Fruit fly (Drosophila melanogaster) whole organism, embryonic: ENCODE results near the gene CG13096.

Experiments used
- Bteb2 ChIP-seq: fragments of 200-800 bp; sonication (Bioruptor generic); optimal IDR thresholded peaks from 2 replicates; lab custom pipeline; 2016; ENCODE audit warnings: missing biosample characterization, missing genetic modification characterization
- CG10147 ChIP-seq: fragments of 200-800 bp; sonication (Bioruptor generic); optimal IDR thresholded peaks from 2 replicates; lab custom pipeline; 2019; ENCODE audit warnings: missing biosample characterization, mild to moderate bottlenecking, missing genetic modification characterization, moderate library complexity
- CG10654 ChIP-seq: fragments of 200-800 bp; sonication (Bioruptor generic); optimal IDR thresholded peaks from 2 replicates; lab custom pipeline; 2016; ENCODE audit warnings: missing biosample characterization, missing genetic modification characterization
- CG11695 ChIP-seq: fragments of 200-800 bp; sonication (Bioruptor generic); IDR thresholded peaks from 3 replicates; pipeline ENCODE4 v1.3.6; 2022; ENCODE audit warnings: missing biosample characterization, missing genetic modification characterization
- CG11723 ChIP-seq: fragments of 200-800 bp; sonication (Bioruptor generic); optimal IDR thresholded peaks from 2 replicates; lab custom pipeline; 2017; ENCODE audit warnings: missing biosample characterization, mild to moderate bottlenecking, missing genetic modification characterization
- CG14965 ChIP-seq: fragments of 200-800 bp; sonication (Bioruptor generic); optimal IDR thresholded peaks from 2 replicates; lab custom pipeline; 2016; ENCODE audit warnings: missing biosample characterization, missing genetic modification characterization, borderline replicate concordance
- CG15073 ChIP-seq: fragments of 200-800 bp; sonication (Bioruptor generic); optimal IDR thresholded peaks from 2 replicates; lab custom pipeline; 2016; ENCODE audit warnings: missing biosample characterization, missing genetic modification characterization
- CG17912 ChIP-seq: fragments of 200-800 bp; sonication (Bioruptor generic); optimal IDR thresholded peaks from 2 replicates; lab custom pipeline; 2018; ENCODE audit warnings: missing biosample characterization, mild to moderate bottlenecking, missing genetic modification characterization
- CG18619 ChIP-seq: fragments of 200-800 bp; sonication (Bioruptor generic); optimal IDR thresholded peaks from 3 replicates; lab custom pipeline; 2017; ENCODE audit warnings: missing biosample characterization, mild to moderate bottlenecking, missing genetic modification characterization
- CG2129 ChIP-seq: fragments of 200-800 bp; sonication (Bioruptor generic); IDR thresholded peaks from 2 replicates; pipeline ENCODE4 v1.3.6; 2022; ENCODE audit warnings: missing biosample characterization, missing genetic modification characterization; ENCODE audit not compliant: partially characterized antibody
- CG3163 ChIP-seq: fragments of 200-800 bp; sonication (Bioruptor generic); optimal IDR thresholded peaks from 3 replicates; lab custom pipeline; 2016; ENCODE audit warnings: missing biosample characterization, missing genetic modification characterization
- CG32532 ChIP-seq: fragments of 200-800 bp; sonication (Bioruptor generic); IDR thresholded peaks from 2 replicates; pipeline ENCODE4 v1.3.6; 2022; ENCODE audit warnings: missing biosample characterization, missing genetic modification characterization
- CG33213 ChIP-seq: fragments of 200-800 bp; sonication (Bioruptor generic); optimal IDR thresholded peaks from 3 replicates; lab custom pipeline; 2016; ENCODE audit warnings: missing biosample characterization, missing genetic modification characterization
- CG42726 ChIP-seq: fragments of 200-800 bp; sonication (Bioruptor generic); IDR thresholded peaks from 2 replicates; pipeline ENCODE4 v1.3.6; 2022; ENCODE audit warnings: missing biosample characterization, missing genetic modification characterization; ENCODE audit not compliant: partially characterized antibody
- CG4424 ChIP-seq: fragments of 200-800 bp; sonication (Bioruptor generic); optimal IDR thresholded peaks from 3 replicates; lab custom pipeline; 2016; ENCODE audit warnings: missing biosample characterization, missing genetic modification characterization
- CG6175 ChIP-seq: fragments of 200-800 bp; sonication (Bioruptor generic); IDR thresholded peaks from 3 replicates; pipeline ENCODE4 v1.3.6; 2022; ENCODE audit warnings: missing biosample characterization, missing genetic modification characterization
- CG6791 ChIP-seq: fragments of 200-800 bp; sonication (Bioruptor generic); IDR thresholded peaks from 3 replicates; pipeline ENCODE4 v1.3.6; 2022; ENCODE audit warnings: missing biosample characterization, missing genetic modification characterization; ENCODE audit not compliant: partially characterized antibody
- CoRest ChIP-seq: fragments of 200-800 bp; sonication (Bioruptor generic); optimal IDR thresholded peaks from 3 replicates; lab custom pipeline; 2018; ENCODE audit warnings: missing biosample characterization, mild to moderate bottlenecking, missing genetic modification characterization, moderate library complexity
- Dfd ChIP-seq, 2 experiments: fragments of >200 bp; optimal IDR thresholded peaks; 2 replicates each; lab custom pipeline; 2017; ENCODE audit warnings: missing biosample characterization in 2 of 2, missing genetic modification characterization in 2 of 2
- Dip2 ChIP-seq: fragments of 200-800 bp; sonication (Bioruptor generic); IDR thresholded peaks from 2 replicates; pipeline ENCODE4 v1.3.6; 2022; ENCODE audit warnings: missing biosample characterization, missing genetic modification characterization
- Dll ChIP-seq: fragments of 200-800 bp; sonication (Bioruptor generic); IDR thresholded peaks from 4 replicates; pipeline ENCODE4 v1.3.6; 2022; ENCODE audit warnings: missing biosample characterization, missing genetic modification characterization; ENCODE audit not compliant: partially characterized antibody
- Elba2 ChIP-seq: fragments of 200-800 bp; sonication (Bioruptor generic); optimal IDR thresholded peaks from 3 replicates; lab custom pipeline; 2016; ENCODE audit warnings: missing biosample characterization, missing genetic modification characterization
- HHEX ChIP-seq: fragments of 200-800 bp; sonication (Bioruptor generic); optimal IDR thresholded peaks from 3 replicates; lab custom pipeline; 2017; ENCODE audit warnings: missing biosample characterization, mild to moderate bottlenecking, missing genetic modification characterization, missing genetic modification reagents
- HLH4C ChIP-seq: fragments of 200-800 bp; sonication (Bioruptor generic); IDR thresholded peaks from 3 replicates; pipeline ENCODE4 v1.3.6; 2022; ENCODE audit warnings: missing biosample characterization, missing genetic modification characterization; ENCODE audit not compliant: partially characterized antibody
- Hr51 ChIP-seq, 2 experiments: fragments of 200-800 bp; sonication (Bioruptor generic); optimal IDR thresholded peaks; 2 replicates in 1 of 2; 3 replicates in 1 of 2; lab custom pipeline; 2016 to 2018; ENCODE audit warnings: missing biosample characterization in 2 of 2, missing genetic modification characterization in 2 of 2, mild to moderate bottlenecking in 1 of 2, moderate library complexity in 1 of 2
- Meics ChIP-seq: fragments of 200-800 bp; sonication (Bioruptor generic); optimal IDR thresholded peaks from 2 replicates; lab custom pipeline; 2017; ENCODE audit warnings: missing biosample characterization, mild to moderate bottlenecking, missing genetic modification characterization
- NC2β ChIP-seq: fragments of 200-800 bp; sonication (Bioruptor generic); optimal IDR thresholded peaks from 2 replicates; lab custom pipeline; 2016; ENCODE audit warnings: missing biosample characterization, missing genetic modification characterization
- Ravus ChIP-seq: fragments of 200-800 bp; sonication (Bioruptor generic); IDR thresholded peaks from 2 replicates; pipeline ENCODE4 v1.3.6; 2022; ENCODE audit warnings: missing biosample characterization, missing genetic modification characterization
- Taf1 ChIP-seq: fragments of 200-800 bp; sonication (Bioruptor generic); IDR thresholded peaks from 2 replicates; pipeline ENCODE4 v1.3.6; 2022; ENCODE audit warnings: missing biosample characterization, missing genetic modification characterization
- ara ChIP-seq: fragments of 200-800 bp; sonication (Bioruptor generic); IDR thresholded peaks from 2 replicates; pipeline ENCODE4 v1.3.6; 2022; ENCODE audit warnings: missing biosample characterization, missing genetic modification characterization
- ato ChIP-seq: fragments of 200-800 bp; sonication (Bioruptor generic); IDR thresholded peaks from 2 replicates; pipeline ENCODE4 v1.3.6; 2022; ENCODE audit warnings: missing biosample characterization, missing genetic modification characterization; ENCODE audit not compliant: partially characterized antibody
- btn ChIP-seq: fragments of 200-800 bp; sonication (Bioruptor generic); optimal IDR thresholded peaks from 2 replicates; lab custom pipeline; 2016; ENCODE audit warnings: missing biosample characterization, missing genetic modification characterization
- croc ChIP-seq: fragments of 200-800 bp; sonication (Bioruptor generic); conservative IDR thresholded peaks from 3 replicates; pipeline ENCODE4 v1.3.6; 2022; ENCODE audit warnings: missing biosample characterization, missing genetic modification characterization
- exex ChIP-seq: fragments of 200-800 bp; sonication (Bioruptor generic); optimal IDR thresholded peaks from 4 replicates; lab custom pipeline; 2018; ENCODE audit warnings: missing biosample characterization, mild to moderate bottlenecking, missing genetic modification characterization, moderate library complexity
- fd64A ChIP-seq: fragments of 200-800 bp; sonication (Bioruptor generic); optimal IDR thresholded peaks from 3 replicates; lab custom pipeline; 2018; ENCODE audit warnings: missing biosample characterization, mild to moderate bottlenecking, missing genetic modification characterization
- ftz-f1 ChIP-seq: fragments of 200-800 bp; sonication (Bioruptor generic); optimal IDR thresholded peaks from 2 replicates; lab custom pipeline; 2016; ENCODE audit warnings: missing biosample characterization, missing genetic modification characterization
- gce ChIP-seq: fragments of 200-800 bp; sonication (Bioruptor generic); IDR thresholded peaks from 3 replicates; pipeline ENCODE4 v1.3.6; 2022; ENCODE audit warnings: missing biosample characterization, missing genetic modification characterization
- grn ChIP-seq: fragments of 200-800 bp; sonication (Bioruptor generic); optimal IDR thresholded peaks from 3 replicates; lab custom pipeline; 2017; ENCODE audit warnings: missing biosample characterization, missing genetic modification characterization
- h ChIP-seq: fragments of >200 bp; optimal IDR thresholded peaks from 2 replicates; lab custom pipeline; 2017
- jumu ChIP-seq: fragments of 200-800 bp; sonication (Bioruptor generic); optimal IDR thresholded peaks from 3 replicates; lab custom pipeline; 2016; ENCODE audit warnings: missing biosample characterization, missing genetic modification characterization
- lilli ChIP-seq: fragments of 200-800 bp; sonication (Bioruptor generic); optimal IDR thresholded peaks from 3 replicates; lab custom pipeline; 2016; ENCODE audit warnings: missing biosample characterization, missing genetic modification characterization
- nerfin-1 ChIP-seq: fragments of 200-800 bp; sonication (Bioruptor generic); optimal IDR thresholded peaks from 3 replicates; lab custom pipeline; 2019; ENCODE audit warnings: missing biosample characterization, mild to moderate bottlenecking, missing genetic modification characterization, moderate library complexity
- onecut ChIP-seq: fragments of 200-800 bp; sonication (Bioruptor generic); IDR thresholded peaks from 2 replicates; pipeline ENCODE4 v1.3.6; 2022; ENCODE audit warnings: missing biosample characterization, missing genetic modification characterization
- pb ChIP-seq: fragments of 200-800 bp; sonication (Bioruptor generic); optimal IDR thresholded peaks from 3 replicates; lab custom pipeline; 2016; ENCODE audit warnings: missing biosample characterization, missing genetic modification characterization
- pho ChIP-seq: fragments of 200-800 bp; sonication (Bioruptor generic); optimal IDR thresholded peaks from 2 replicates; lab custom pipeline; 2016; ENCODE audit warnings: missing biosample characterization, missing genetic modification characterization
- sna ChIP-seq: fragments of 200-800 bp; sonication (Bioruptor generic); IDR thresholded peaks from 2 replicates; pipeline ENCODE4 v1.3.6; 2022; ENCODE audit warnings: missing biosample characterization, missing genetic modification characterization; ENCODE audit not compliant: partially characterized antibody
- sob ChIP-seq: fragments of 200-800 bp; sonication (Bioruptor generic); IDR thresholded peaks from 2 replicates; pipeline ENCODE4 v1.3.6; 2022; ENCODE audit warnings: missing biosample characterization, missing genetic modification characterization
- tgo ChIP-seq: fragments of 200-800 bp; sonication (Bioruptor generic); IDR thresholded peaks from 3 replicates; pipeline ENCODE4 v1.3.6; 2022; ENCODE audit warnings: missing biosample characterization, missing genetic modification characterization
- unpg ChIP-seq: fragments of 200-800 bp; sonication (Bioruptor generic); optimal IDR thresholded peaks from 3 replicates; lab custom pipeline; 2018; ENCODE audit warnings: missing biosample characterization, mild to moderate bottlenecking, missing genetic modification characterization, moderate library complexity
- vnd ChIP-seq: fragments of 200-800 bp; sonication (Bioruptor generic); IDR thresholded peaks from 3 replicates; pipeline ENCODE4 v1.3.6; 2022; ENCODE audit warnings: missing biosample characterization, missing genetic modification characterization; ENCODE audit not compliant: partially characterized antibody
- zfh1 ChIP-seq: fragments of 200-800 bp; sonication (Bioruptor generic); IDR thresholded peaks from 3 replicates; pipeline ENCODE4 v1.3.6; 2022; ENCODE audit warnings: missing biosample characterization, missing genetic modification characterization

CG13096 gene

DNA sequence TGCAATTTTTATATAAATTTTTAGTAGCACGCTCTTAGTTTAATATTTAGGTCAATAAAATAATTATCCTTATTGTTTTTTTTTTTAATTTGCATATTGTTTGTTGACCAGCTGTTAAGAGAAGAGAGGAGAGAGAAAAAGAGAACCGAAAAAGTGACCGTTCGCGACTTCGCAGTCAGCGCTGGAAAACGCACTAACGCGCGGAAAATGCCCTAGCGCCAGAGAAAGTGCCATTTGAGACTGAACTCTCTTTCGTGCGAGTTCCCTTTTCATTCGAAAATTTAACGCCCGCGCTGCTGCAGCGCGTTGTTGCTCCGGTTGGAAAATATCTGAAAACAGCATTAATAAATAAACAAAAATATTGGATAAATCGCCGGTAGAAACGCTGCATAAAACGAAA is 31.4 kb upstream of the CG13096 start (continued):
- TF ChIP-seq pho (GFP tag; lab: Kevin White, UChicago), result no peak
- no peak for TF ChIP-seq sob (GFP tag; lab: Robert Waterston, UW)
- no peak for TF ChIP-seq tgo
- TF ChIP-seq ato (GFP tag; lab: Robert Waterston, UW), result peak; percentile 27; the same call in 1 of the 2 replicates
- TF ChIP-seq btn, result no peak
- TF ChIP-seq exex (tag; lab: Kevin White, UChicago), result no peak
- no peak for TF ChIP-seq Elba2 (GFP tag; lab: Kevin White, UChicago)
- no peak; the same call in 3 of the 4 replicates for TF ChIP-seq Dll (GFP tag; lab: Robert Waterston, UW)
- TF ChIP-seq ftz-f1 (GFP tag; lab: Kevin White, UChicago), result no peak
- no peak for TF ChIP-seq pb (GFP tag; lab: Kevin White, UChicago)
- no peak for TF ChIP-seq vnd (GFP tag; lab: Robert Waterston, UW)
- TF ChIP-seq CG15073 (GFP tag; lab: Kevin White, UChicago), result no peak
- no peak for TF ChIP-seq Bteb2 (GFP tag; lab: Kevin White, UChicago)
- no peak for TF ChIP-seq lilli (GFP tag; lab: Kevin White, UChicago)
- no peak for TF ChIP-seq sna (GFP tag; lab: Robert Waterston, UW)
- TF ChIP-seq CG11723 (GFP tag; lab: Kevin White, UChicago), result peak; percentile 7
- no peak for TF ChIP-seq CG18619 (GFP tag; lab: Kevin White, UChicago)
- no peak for TF ChIP-seq gce (GFP tag; lab: Robert Waterston, UW)
- TF ChIP-seq CG4424 (GFP tag; lab: Kevin White, UChicago), result no peak
- TF ChIP-seq CG17912 (GFP tag; lab: Kevin White, UChicago), result no peak
- TF ChIP-seq HLH4C, result no peak
- TF ChIP-seq ara, result no peak
- no peak for TF ChIP-seq HHEX (GFP tag; lab: Kevin White, UChicago)
- TF ChIP-seq NC2β (GFP tag; lab: Kevin White, UChicago), result peak; percentile 43
- TF ChIP-seq CG33213 (GFP tag; lab: Kevin White, UChicago), result peak; percentile 38
- no peak for TF ChIP-seq CG11695 (GFP tag; lab: Robert Waterston, UW)
- TF ChIP-seq CG10654, result no peak
- peak; percentile 58 for TF ChIP-seq onecut
- TF ChIP-seq CG14965 (GFP tag; lab: Kevin White, UChicago), result no peak
- no peak; the same call in 2 of the 3 replicates for TF ChIP-seq CG6791 (GFP tag; lab: Robert Waterston, UW)
- TF ChIP-seq nerfin-1, result no peak
- no peak for TF ChIP-seq Dip2 (GFP tag; lab: Robert Waterston, UW)
- TF ChIP-seq h (lab: Kevin White, UChicago), result no peak
- TF ChIP-seq croc, result no peak
- no peak for TF ChIP-seq unpg
- TF ChIP-seq Dfd (GFP tag; optimal IDR thresholded peaks at IDR 0.05; lab: Kevin White, UChicago), result no peak
- peak; percentile 10; the same call in 1 of the 3 replicates for TF ChIP-seq zfh1 (GFP tag; lab: Robert Waterston, UW)
- TF ChIP-seq CG32532, result peak; percentile 24; the same call in 1 of the 2 replicates
- TF ChIP-seq CG3163 (GFP tag; lab: Kevin White, UChicago), result peak; percentile 99
- no peak for TF ChIP-seq jumu (GFP tag; lab: Kevin White, UChicago)
- TF ChIP-seq CG6175, result no peak
- TF ChIP-seq CG2129 (GFP tag; lab: Robert Waterston, UW), result no peak
- TF ChIP-seq Hr51 (GFP tag; optimal IDR thresholded peaks at IDR 0.05; lab: Kevin White, UChicago), result no peak
- TF ChIP-seq grn, result no peak
- TF ChIP-seq CoRest, result no peak
- peak; percentile 47; the same call in 1 of the 2 replicates for TF ChIP-seq CG42726 (GFP tag; lab: Robert Waterston, UW)
- no peak for TF ChIP-seq Ravus
- TF ChIP-seq Meics (GFP tag; lab: Kevin White, UChicago), result peak; percentile 4
- no peak for TF ChIP-seq CG10147 (GFP tag; lab: Kevin White, UChicago)
- TF ChIP-seq Taf1 (GFP tag; lab: Robert Waterston, UW), result no peak
- no peak for TF ChIP-seq fd64A (GFP tag; lab: Kevin White, UChicago)
